Fruit fly (Drosophila melanogaster) whole organism, embryonic: Measurements from ENCODE around the gene Mgat3.

Experiments used
- Atf3 ChIP-seq: fragments of 200-800 bp; sonication (Bioruptor generic); optimal IDR thresholded peaks from 3 replicates; lab custom pipeline; 2016; ENCODE audit warnings: missing biosample characterization, missing genetic modification characterization
- Awh ChIP-seq: fragments of 200-800 bp; sonication (Bioruptor generic); IDR thresholded peaks from 2 replicates; pipeline ENCODE4, ENCODE4 v1.3.6; 2022; ENCODE audit warnings: missing biosample characterization, missing genetic modification characterization
- BtbVII ChIP-seq: fragments of 200-800 bp; sonication (Bioruptor generic); optimal IDR thresholded peaks from 3 replicates; lab custom pipeline; 2017; ENCODE audit warnings: missing biosample characterization, mild to moderate bottlenecking, missing genetic modification characterization
- CG10274 ChIP-seq: fragments of 200-800 bp; sonication (Bioruptor generic); optimal IDR thresholded peaks from 3 replicates; lab custom pipeline; 2017; ENCODE audit warnings: missing biosample characterization, mild to moderate bottlenecking, missing genetic modification characterization
- CG10431 ChIP-seq: fragments of 200-800 bp; sonication (Bioruptor generic); optimal IDR thresholded peaks from 3 replicates; lab custom pipeline; 2018; ENCODE audit warnings: missing biosample characterization, mild to moderate bottlenecking, missing genetic modification characterization
- CG11085 ChIP-seq: fragments of 200-800 bp; sonication (Bioruptor generic); IDR thresholded peaks from 2 replicates; pipeline ENCODE4 v1.3.6; 2022; ENCODE audit warnings: missing biosample characterization, missing genetic modification characterization
- CG11093 ChIP-seq: fragments of 200-800 bp; sonication (Bioruptor generic); IDR thresholded peaks from 3 replicates; pipeline ENCODE4 v1.3.6; 2022; ENCODE audit warnings: missing biosample characterization, missing genetic modification characterization
- CG11560 ChIP-seq: fragments of 200-800 bp; sonication (Bioruptor generic); IDR thresholded peaks from 3 replicates; pipeline ENCODE4 v1.3.6; 2022; ENCODE audit warnings: missing biosample characterization, missing genetic modification characterization
- CG11723 ChIP-seq: fragments of 200-800 bp; sonication (Bioruptor generic); optimal IDR thresholded peaks from 2 replicates; lab custom pipeline; 2017; ENCODE audit warnings: missing biosample characterization, mild to moderate bottlenecking, missing genetic modification characterization
- CG12104 ChIP-seq: fragments of 200-800 bp; sonication (Bioruptor generic); optimal IDR thresholded peaks from 3 replicates; lab custom pipeline; 2016; ENCODE audit warnings: missing biosample characterization, missing genetic modification characterization
- CG12219 ChIP-seq: fragments of 200-800 bp; sonication (Bioruptor generic); optimal IDR thresholded peaks from 3 replicates; lab custom pipeline; 2018; ENCODE audit warnings: missing biosample characterization, mild to moderate bottlenecking, missing genetic modification characterization
- CG12299 ChIP-seq: fragments of 200-800 bp; sonication (Bioruptor generic); optimal IDR thresholded peaks from 2 replicates; lab custom pipeline; 2018; ENCODE audit warnings: missing biosample characterization, mild to moderate bottlenecking, missing genetic modification characterization
- CG12769 ChIP-seq: fragments of 200-800 bp; sonication (Bioruptor generic); optimal IDR thresholded peaks from 2 replicates; lab custom pipeline; 2019; ENCODE audit warnings: missing biosample characterization, mild to moderate bottlenecking, missing genetic modification characterization, moderate library complexity
- CG14710 ChIP-seq: fragments of 200-800 bp; sonication (Bioruptor generic); optimal IDR thresholded peaks from 3 replicates; lab custom pipeline; 2019; ENCODE audit warnings: missing biosample characterization, mild to moderate bottlenecking, missing genetic modification characterization, moderate library complexity
- CG17186 ChIP-seq: fragments of 200-800 bp; sonication (Bioruptor generic); optimal IDR thresholded peaks from 3 replicates; lab custom pipeline; 2017; ENCODE audit warnings: missing biosample characterization, missing genetic modification reagents, missing genetic modification characterization
- CG17359 ChIP-seq: fragments of 200-800 bp; sonication (Bioruptor generic); optimal IDR thresholded peaks from 3 replicates; lab custom pipeline; 2018; ENCODE audit warnings: missing biosample characterization, mild to moderate bottlenecking, missing genetic modification characterization, moderate library complexity
- CG2712 ChIP-seq: fragments of 200-800 bp; optimal IDR thresholded peaks from 3 replicates; lab custom pipeline; 2019; ENCODE audit warnings: missing biosample characterization, mild to moderate bottlenecking, missing genetic modification characterization, moderate library complexity
- CG31224 ChIP-seq: fragments of 200-800 bp; sonication (Bioruptor generic); IDR thresholded peaks from 2 replicates; pipeline ENCODE4 v1.3.6; 2022; ENCODE audit warnings: missing biosample characterization, missing genetic modification characterization
- CG34422 ChIP-seq: fragments of 200-800 bp; sonication (Bioruptor generic); IDR thresholded peaks from 3 replicates; pipeline ENCODE4 v1.3.6; 2022; ENCODE audit warnings: missing biosample characterization, missing genetic modification characterization
- CG4404 ChIP-seq: fragments of 200-800 bp; sonication (Bioruptor generic); IDR thresholded peaks from 2 replicates; pipeline ENCODE4 v1.3.6; 2022; ENCODE audit warnings: missing biosample characterization, missing genetic modification characterization
- CG7271 ChIP-seq: fragments of 200-800 bp; sonication (Bioruptor generic); optimal IDR thresholded peaks from 2 replicates; lab custom pipeline; 2018; ENCODE audit warnings: missing biosample characterization, mild to moderate bottlenecking, missing genetic modification characterization, moderate library complexity
- CG8281 ChIP-seq: fragments of 200-800 bp; sonication (Bioruptor generic); optimal IDR thresholded peaks from 2 replicates; lab custom pipeline; 2018; ENCODE audit warnings: missing biosample characterization, mild to moderate bottlenecking, missing genetic modification characterization, moderate library complexity
- CG8944 ChIP-seq: fragments of 200-800 bp; sonication (Bioruptor generic); optimal IDR thresholded peaks from 3 replicates; lab custom pipeline; 2016; ENCODE audit warnings: missing biosample characterization, missing genetic modification characterization
- CHES-1-like ChIP-seq: fragments of 200-800 bp; sonication (Bioruptor generic); optimal IDR thresholded peaks from 2 replicates; lab custom pipeline; 2016; ENCODE audit warnings: missing biosample characterization, missing genetic modification characterization
- CrebB ChIP-seq: fragments of 200-800 bp; sonication (Bioruptor generic); optimal IDR thresholded peaks from 3 replicates; lab custom pipeline; 2018; ENCODE audit warnings: missing biosample characterization, mild to moderate bottlenecking, missing genetic modification characterization
- D19A ChIP-seq: fragments of 200-800 bp; optimal IDR thresholded peaks from 3 replicates; lab custom pipeline; 2019; ENCODE audit warnings: missing biosample characterization, mild to moderate bottlenecking, missing genetic modification characterization, moderate library complexity
- Ets65A ChIP-seq: fragments of 200-800 bp; sonication (Bioruptor generic); peaks from one replicate; lab custom pipeline; 2016; ENCODE audit warnings: missing biosample characterization, missing genetic modification characterization
- Fer3 ChIP-seq: fragments of 200-800 bp; sonication (Bioruptor generic); optimal IDR thresholded peaks from 2 replicates; lab custom pipeline; 2018; ENCODE audit warnings: missing biosample characterization, mild to moderate bottlenecking, missing genetic modification characterization, moderate library complexity
- MTF-1 ChIP-seq: fragments of 200-800 bp; sonication (Bioruptor generic); optimal IDR thresholded peaks from 2 replicates; lab custom pipeline; 2018; ENCODE audit warnings: missing biosample characterization, mild to moderate bottlenecking, missing genetic modification characterization, borderline replicate concordance
- Meics ChIP-seq: fragments of 200-800 bp; sonication (Bioruptor generic); optimal IDR thresholded peaks from 2 replicates; lab custom pipeline; 2017; ENCODE audit warnings: missing biosample characterization, mild to moderate bottlenecking, missing genetic modification characterization
- Opbp ChIP-seq: fragments of 200-800 bp; sonication (Bioruptor generic); IDR thresholded peaks from 3 replicates; pipeline ENCODE4 v1.3.6; 2022; ENCODE audit warnings: missing biosample characterization, missing genetic modification characterization; ENCODE audit not compliant: partially characterized antibody
- Sox100B ChIP-seq: fragments of 200-800 bp; sonication (Bioruptor generic); optimal IDR thresholded peaks from 3 replicates; lab custom pipeline; 2018; ENCODE audit warnings: missing biosample characterization, mild to moderate bottlenecking, missing genetic modification characterization
- aop ChIP-seq: fragments of 200-800 bp; sonication (Bioruptor generic); IDR thresholded peaks from 2 replicates; pipeline ENCODE4 v1.3.6; 2022; ENCODE audit warnings: missing biosample characterization, missing genetic modification characterization
- cas ChIP-seq: fragments of 200-800 bp; sonication (Bioruptor generic); IDR thresholded peaks from 2 replicates; pipeline ENCODE4 v1.3.6; 2022; ENCODE audit warnings: missing biosample characterization, missing genetic modification characterization
- chm ChIP-seq: fragments of 200-800 bp; sonication (Bioruptor generic); IDR thresholded peaks from 2 replicates; pipeline ENCODE4 v1.3.6; 2022; ENCODE audit warnings: missing biosample characterization, missing genetic modification characterization
- ci ChIP-seq: fragments of 200-800 bp; sonication (Bioruptor generic); IDR thresholded peaks from 3 replicates; pipeline ENCODE4 v1.3.6; 2022; ENCODE audit warnings: missing biosample characterization, missing genetic modification characterization
- crp ChIP-seq, 2 experiments: fragments of 200-800 bp; sonication (Bioruptor generic); optimal IDR thresholded peaks; 2 replicates in 1 of 2; 3 replicates in 1 of 2; lab custom pipeline; 2017; ENCODE audit warnings: missing biosample characterization in 2 of 2, missing genetic modification characterization in 2 of 2, mild to moderate bottlenecking in 1 of 2, moderate library complexity in 1 of 2
- dati ChIP-seq: fragments of 200-800 bp; sonication (Bioruptor generic); IDR thresholded peaks from 2 replicates; pipeline ENCODE4 v1.3.6; 2022; ENCODE audit warnings: missing biosample characterization, missing genetic modification characterization
- dmrt11E ChIP-seq: fragments of 200-800 bp; sonication (Bioruptor generic); optimal IDR thresholded peaks from 3 replicates; lab custom pipeline; 2018; ENCODE audit warnings: missing biosample characterization, mild to moderate bottlenecking, missing genetic modification characterization, moderate library complexity
- dmrt99B ChIP-seq: fragments of 200-800 bp; sonication (Bioruptor generic); optimal IDR thresholded peaks from 2 replicates; lab custom pipeline; 2018; ENCODE audit warnings: missing biosample characterization, mild to moderate bottlenecking, missing genetic modification characterization, moderate library complexity
- exex ChIP-seq: fragments of 200-800 bp; sonication (Bioruptor generic); optimal IDR thresholded peaks from 4 replicates; lab custom pipeline; 2018; ENCODE audit warnings: missing biosample characterization, mild to moderate bottlenecking, missing genetic modification characterization, moderate library complexity
- fd102C ChIP-seq: fragments of 200-800 bp; sonication (Bioruptor generic); optimal IDR thresholded peaks from 2 replicates; lab custom pipeline; 2018; ENCODE audit warnings: missing biosample characterization, mild to moderate bottlenecking, missing genetic modification characterization, moderate library complexity
- gt ChIP-seq: fragments of 200-800 bp; sonication (Bioruptor generic); IDR thresholded peaks from 2 replicates; pipeline ENCODE4 v1.3.6; 2022; ENCODE audit warnings: missing biosample characterization, missing genetic modification characterization
- nom ChIP-seq: fragments of 200-800 bp; sonication (Bioruptor generic); optimal IDR thresholded peaks from 2 replicates; lab custom pipeline; 2017; ENCODE audit warnings: missing biosample characterization, missing genetic modification characterization, mild to moderate bottlenecking, moderate library complexity, missing genetic modification reagents
- pb ChIP-seq: fragments of 200-800 bp; sonication (Bioruptor generic); optimal IDR thresholded peaks from 3 replicates; lab custom pipeline; 2016; ENCODE audit warnings: missing biosample characterization, missing genetic modification characterization
- seq ChIP-seq: fragments of 200-800 bp; sonication (Bioruptor generic); IDR thresholded peaks from 2 replicates; pipeline ENCODE4 v1.3.6; 2022; ENCODE audit warnings: missing biosample characterization, missing genetic modification characterization
- shn ChIP-seq: fragments of 200-800 bp; sonication (Bioruptor generic); optimal IDR thresholded peaks from 3 replicates; lab custom pipeline; 2016; ENCODE audit warnings: missing biosample characterization, missing genetic modification characterization
- so ChIP-seq: fragments of 200-800 bp; sonication (Bioruptor generic); IDR thresholded peaks from 3 replicates; pipeline ENCODE4 v1.3.6; 2022; ENCODE audit warnings: missing biosample characterization, missing genetic modification characterization
- tx ChIP-seq: fragments of 200-800 bp; sonication (Bioruptor generic); optimal IDR thresholded peaks from 2 replicates; lab custom pipeline; 2016; ENCODE audit warnings: missing biosample characterization, missing genetic modification characterization
- unc-4 ChIP-seq: fragments of 200-800 bp; sonication (Bioruptor generic); IDR thresholded peaks from 2 replicates; pipeline ENCODE4 v1.3.6; 2022; ENCODE audit warnings: missing biosample characterization, missing genetic modification characterization; ENCODE audit not compliant: partially characterized antibody

The Mgat3 gene

dm6 chr2L:13203437-13204137 is 21.2 kb upstream of the Mgat3 start, which contains the start of gene Pect (continued):
- TF ChIP-seq CG2712 (tag; lab: Kevin White, UChicago) (no peak), exex (tag; lab: Kevin White, UChicago) (no peak), Opbp (GFP tag; lab: Robert Waterston, UW) (peak; percentile 63; the same call in 2 of the 3 replicates), cas (GFP tag; lab: Robert Waterston, UW) (no peak), Fer3 (tag; lab: Kevin White, UChicago) (no peak), ci (GFP tag; lab: Robert Waterston, UW) (peak; percentile 9; the same call in 1 of the 3 replicates), CG11560 (tag; lab: Robert Waterston, UW) (no peak), CG34422 (GFP tag; lab: Robert Waterston, UW) (peak; percentile 15; the same call in 1 of the 3 replicates), seq (GFP tag; lab: Robert Waterston, UW) (peak; percentile 44; the same call in 1 of the 2 replicates), CHES-1-like (GFP tag; lab: Kevin White, UChicago) (no peak), CrebB (peak; percentile 42), CG7271 (tag; lab: Kevin White, UChicago) (no peak), CG10274 (no peak), gt (GFP tag; lab: Robert Waterston, UW) (no peak), unc-4 (GFP tag; lab: Robert Waterston, UW) (peak; percentile 60), CG17359 (no peak), pb (GFP tag; lab: Kevin White, UChicago) (no peak), Atf3 (GFP tag; lab: Kevin White, UChicago) (no peak), CG10431 (GFP tag; lab: Kevin White, UChicago) (no peak), dati (GFP tag; lab: Robert Waterston, UW) (no peak), D19A (no peak), CG17186 (GFP tag; lab: Kevin White, UChicago) (peak; percentile 11), CG12104 (peak; percentile 8), Sox100B (GFP tag; lab: Kevin White, UChicago) (no peak), aop (GFP tag; lab: Robert Waterston, UW) (no peak), CG11093 (GFP tag; lab: Robert Waterston, UW) (no peak), Ets65A (GFP tag; lab: Kevin White, UChicago) (no peak), CG4404 (GFP tag; lab: Robert Waterston, UW) (no peak), dmrt99B (tag; lab: Kevin White, UChicago) (no peak), BtbVII (peak; percentile 4), CG11085 (GFP tag; lab: Robert Waterston, UW) (no peak), CG14710 (tag; lab: Kevin White, UChicago) (peak; percentile 69), nom (no peak), crp (GFP tag; optimal IDR thresholded peaks at IDR 0.05; lab: Kevin White, UChicago) (peak; percentile 82 to 95), so (GFP tag; lab: Robert Waterston, UW) (peak; percentile 66; the same call in 1 of the 3 replicates), Awh (no peak), chm (GFP tag; lab: Robert Waterston, UW) (peak; percentile 63; the same call in 1 of the 2 replicates), fd102C (GFP tag; lab: Kevin White, UChicago) (no peak), CG31224 (GFP tag; lab: Robert Waterston, UW) (no peak), shn (GFP tag; lab: Kevin White, UChicago) (no peak), CG12219 (GFP tag; lab: Kevin White, UChicago) (no peak), Meics (GFP tag; lab: Kevin White, UChicago) (no peak), MTF-1 (GFP tag; lab: Kevin White, UChicago) (no peak), CG8281 (no peak), dmrt11E (tag; lab: Kevin White, UChicago) (peak; percentile 37), CG12299 (tag; lab: Kevin White, UChicago) (peak; percentile 49), tx (GFP tag; lab: Kevin White, UChicago) (no peak), CG12769 (tag; lab: Kevin White, UChicago) (no peak), CG11723 (no peak), CG8944 (no peak)
